Worm (Caenorhabditis elegans) whole organism, early embryonic: ENCODE measurements around the gene clec-238.

Source experiments
- B0310.2 ChIP-seq: sonication (generic microtip); optimal IDR thresholded peaks from 2 replicates; lab custom pipeline; 2016; ENCODE audit warnings: mild to moderate bottlenecking, missing genetic modification characterization, missing compliant biosample characterization
- F13C5.2 ChIP-seq: sonication (generic microtip); optimal IDR thresholded peaks from 2 replicates; lab custom pipeline; 2017; ENCODE audit warnings: mild to moderate bottlenecking, missing genetic modification characterization, inconsistent platforms, missing compliant biosample characterization
- aly-1 ChIP-seq: sonication (generic microtip); optimal IDR thresholded peaks from 2 replicates; lab custom pipeline; 2016; ENCODE audit warnings: missing genetic modification characterization, missing compliant biosample characterization
- ama-1 ChIP-seq: fragments of 150-350 bp; optimal IDR thresholded peaks from 2 replicates; lab custom pipeline; 2014
- ceh-13 ChIP-seq: fragments of 200-800 bp; sonication (Bioruptor generic); optimal IDR thresholded peaks from 2 replicates; lab custom pipeline; 2018; ENCODE audit warnings: mild to moderate bottlenecking, missing genetic modification characterization, missing compliant biosample characterization
- ceh-36 ChIP-seq: sonication (generic microtip); optimal IDR thresholded peaks from 2 replicates; lab custom pipeline; 2016; ENCODE audit warnings: missing genetic modification characterization, inconsistent platforms, missing compliant biosample characterization
- ets-7 ChIP-seq: sonication (generic microtip); optimal IDR thresholded peaks from 2 replicates; lab custom pipeline; 2016; ENCODE audit warnings: missing genotype, missing genetic modification characterization, missing compliant biosample characterization
- flt-1 ChIP-seq: fragments of 200-800 bp; sonication (Bioruptor generic); IDR thresholded peaks from 2 replicates; pipeline ENCODE4 v1.3.6; 2022; ENCODE audit warnings: missing genetic modification characterization, missing compliant biosample characterization
- hmbx-1 ChIP-seq: sonication (generic microtip); optimal IDR thresholded peaks from 2 replicates; lab custom pipeline; 2016; ENCODE audit warnings: mild to moderate bottlenecking, missing genetic modification characterization, missing compliant biosample characterization
- hmg-4 ChIP-seq: fragments of 200-800 bp; sonication (Bioruptor generic); optimal IDR thresholded peaks from 2 replicates; lab custom pipeline; 2018; ENCODE audit warnings: mild to moderate bottlenecking, missing genetic modification characterization, missing compliant biosample characterization
- hnd-1 ChIP-seq: sonication (generic microtip); optimal IDR thresholded peaks from 2 replicates; lab custom pipeline; 2016; ENCODE audit warnings: missing genetic modification characterization, missing compliant biosample characterization
- pes-1 ChIP-seq: fragments of 200-800 bp; sonication (Bioruptor generic); IDR thresholded peaks from 2 replicates; pipeline ENCODE4 v1.3.6; 2022; ENCODE audit warnings: missing genetic modification reagents, missing genetic modification characterization, missing compliant biosample characterization
- scrt-1 ChIP-seq: fragments of 200-800 bp; sonication (Bioruptor generic); IDR thresholded peaks from 2 replicates; pipeline ENCODE4 v1.3.6; 2022; ENCODE audit warnings: missing genetic modification characterization, missing compliant biosample characterization
- sea-1 ChIP-seq: fragments of 200-800 bp; sonication (Bioruptor generic); conservative IDR thresholded peaks from 2 replicates; pipeline ENCODE4 v1.3.6; 2022; ENCODE audit warnings: missing genetic modification characterization, missing compliant biosample characterization
- tbx-11 ChIP-seq: fragments of 200-800 bp; sonication (Bioruptor generic); IDR thresholded peaks from 2 replicates; pipeline ENCODE4 v1.3.6; 2022; ENCODE audit warnings: missing genetic modification characterization, missing compliant biosample characterization
- tbx-37 ChIP-seq: fragments of 200-800 bp; sonication (Bioruptor generic); conservative IDR thresholded peaks from 2 replicates; pipeline ENCODE4 v1.3.6; 2022; ENCODE audit warnings: missing genetic modification reagents, missing genetic modification characterization, missing compliant biosample characterization
- tra-4 ChIP-seq: sonication (generic microtip); optimal IDR thresholded peaks from 2 replicates; lab custom pipeline; 2017; ENCODE audit warnings: missing genetic modification characterization, missing compliant biosample characterization

clec-238 gene

DNA sequence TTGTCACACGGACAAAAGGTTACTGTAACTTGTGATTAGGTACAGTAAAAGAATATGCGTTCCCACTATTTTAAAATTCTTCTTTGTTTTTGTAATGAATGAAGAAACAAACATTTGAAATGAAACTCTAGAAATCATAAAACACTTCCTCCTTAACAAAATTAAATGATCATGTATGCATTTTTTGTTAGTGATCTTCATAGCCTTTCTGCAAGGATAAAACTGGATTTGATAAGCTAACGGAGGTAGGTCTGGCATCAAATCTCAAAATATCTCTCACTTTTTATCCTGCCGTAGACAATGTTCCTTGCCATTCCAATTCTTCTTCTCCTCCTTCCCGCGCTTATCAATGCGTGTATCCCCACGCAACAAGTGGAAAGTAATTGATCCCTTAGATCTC is at the start of gene clec-238:
TSS of gene clec-238 (plus strand) at position 301 of the 400 bp plus-strand sequence.
- TF ChIP-seq tbx-37 (GFP tag; lab: Robert Waterston, UW) (no peak), sea-1 (GFP tag; lab: Robert Waterston, UW) (no peak), aly-1 (no peak), ceh-13 (GFP tag; lab: Kevin White, UChicago) (no peak), tra-4 (tag; lab: Kevin White, UChicago) (no peak), tbx-11 (GFP tag; lab: Robert Waterston, UW) (no peak), ceh-36 (tag; lab: Kevin White, UChicago) (no peak)

DNA sequence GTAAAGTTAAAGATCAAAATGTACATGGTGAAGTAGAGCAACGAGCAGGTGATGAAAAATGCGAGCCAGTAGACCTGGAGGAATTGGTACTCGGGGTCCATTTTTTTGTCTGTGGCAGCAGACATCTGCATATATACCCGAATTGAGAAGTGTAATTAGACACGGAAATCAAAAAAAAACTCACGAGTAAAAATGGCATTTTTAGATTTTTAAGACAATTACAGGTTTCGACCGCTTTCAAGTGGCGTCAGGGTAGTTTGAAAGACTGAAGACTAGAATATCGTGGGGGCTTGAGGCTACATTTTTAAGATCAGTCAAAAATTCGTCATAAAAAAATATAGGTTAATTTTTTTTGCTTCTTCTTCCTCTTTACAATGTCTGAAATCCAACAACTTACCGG is 48.9 kb upstream of the clec-238 start, which contains the start of gene srd-68:
TSS of gene srd-68 (minus strand) at position 101 of the 400 bp plus-strand sequence.
- TF ChIP-seq aly-1 (no peak), tbx-37 (GFP tag; lab: Robert Waterston, UW) (no peak), flt-1 (no peak), tbx-11 (GFP tag; lab: Robert Waterston, UW) (no peak), F13C5.2 (tag; lab: Kevin White, UChicago) (no peak), ama-1 (lab: Kevin White, UChicago) (no peak), tra-4 (tag; lab: Kevin White, UChicago) (no peak), ceh-36 (tag; lab: Kevin White, UChicago) (no peak), hnd-1 (tag; lab: Kevin White, UChicago) (no peak), ets-7 (tag; lab: Kevin White, UChicago) (no peak), hmbx-1 (tag; lab: Kevin White, UChicago) (no peak), ceh-13 (GFP tag; lab: Kevin White, UChicago) (no peak), pes-1 (GFP tag; lab: Robert Waterston, UW) (no peak), scrt-1 (GFP tag; lab: Robert Waterston, UW) (no peak)

DNA sequence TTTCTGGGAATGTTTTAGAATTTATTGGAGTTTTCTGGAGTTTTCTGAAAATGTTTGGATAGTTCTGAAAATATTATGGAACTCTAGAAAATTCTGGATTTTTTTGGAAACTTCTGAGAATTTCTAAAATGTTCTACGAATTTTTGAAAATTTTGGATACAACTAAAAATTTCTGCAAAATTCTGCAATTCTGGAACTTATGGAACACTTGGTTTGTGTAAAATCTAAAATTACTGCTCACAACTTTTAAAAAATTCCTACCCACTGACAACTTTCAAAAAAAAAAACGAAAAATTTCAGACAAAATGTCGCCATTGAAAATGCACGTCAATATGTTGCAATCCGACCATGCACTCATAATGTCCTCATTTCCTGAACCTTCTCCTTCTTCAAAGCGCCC is 47.0 kb upstream of the clec-238 start, which contains the start of gene nhr-262:
TSS of gene nhr-262 (plus strand) at position 301 of the 400 bp plus-strand sequence.
- TF ChIP-seq ama-1 (lab: Kevin White, UChicago) (no peak), aly-1 (no peak), ets-7 (tag; lab: Kevin White, UChicago) (no peak), ceh-13 (GFP tag; lab: Kevin White, UChicago) (no peak), hmg-4 (GFP tag; lab: Kevin White, UChicago) (no peak), tbx-37 (GFP tag; lab: Robert Waterston, UW) (no peak), F13C5.2 (tag; lab: Kevin White, UChicago) (no peak), scrt-1 (GFP tag; lab: Robert Waterston, UW) (no peak), tbx-11 (GFP tag; lab: Robert Waterston, UW) (no peak), ceh-36 (tag; lab: Kevin White, UChicago) (no peak)

DNA sequence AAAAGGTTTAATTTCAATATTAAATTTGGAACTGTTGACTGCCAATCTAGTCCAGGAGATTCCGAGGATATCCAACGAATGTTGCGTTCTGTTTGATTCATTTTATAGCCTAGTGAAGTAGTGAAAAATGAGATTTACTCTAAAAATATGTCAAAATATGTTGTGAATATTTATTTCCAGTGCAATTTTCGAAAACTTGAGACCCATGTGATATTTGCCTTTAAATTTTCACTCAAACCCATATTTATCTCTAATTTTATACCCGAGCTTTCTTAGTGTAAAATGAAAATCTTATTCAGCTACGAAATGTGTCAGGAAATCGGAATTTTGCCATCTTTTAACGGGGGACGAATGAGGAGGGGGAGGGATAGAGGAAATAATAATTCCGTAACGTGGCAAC is 41.7 kb upstream of the clec-238 start, which contains the start of gene F09C6.16:
TSS of gene F09C6.16 (minus strand) at position 101 of the 400 bp plus-strand sequence.
- TF ChIP-seq tbx-11 (GFP tag; lab: Robert Waterston, UW) (no peak), tra-4 (tag; lab: Kevin White, UChicago) (no peak), ama-1 (lab: Kevin White, UChicago) (no peak), hnd-1 (tag; lab: Kevin White, UChicago) (no peak), F13C5.2 (tag; lab: Kevin White, UChicago) (no peak), tbx-37 (GFP tag; lab: Robert Waterston, UW) (no peak), aly-1 (no peak), hmbx-1 (tag; lab: Kevin White, UChicago) (no peak), scrt-1 (GFP tag; lab: Robert Waterston, UW) (no peak), ets-7 (tag; lab: Kevin White, UChicago) (no peak), pes-1 (GFP tag; lab: Robert Waterston, UW) (no peak), ceh-36 (tag; lab: Kevin White, UChicago) (no peak), sea-1 (GFP tag; lab: Robert Waterston, UW) (no peak), ceh-13 (GFP tag; lab: Kevin White, UChicago) (no peak), flt-1 (no peak), hmg-4 (GFP tag; lab: Kevin White, UChicago) (no peak), B0310.2 (tag; lab: Kevin White, UChicago) (no peak)

DNA sequence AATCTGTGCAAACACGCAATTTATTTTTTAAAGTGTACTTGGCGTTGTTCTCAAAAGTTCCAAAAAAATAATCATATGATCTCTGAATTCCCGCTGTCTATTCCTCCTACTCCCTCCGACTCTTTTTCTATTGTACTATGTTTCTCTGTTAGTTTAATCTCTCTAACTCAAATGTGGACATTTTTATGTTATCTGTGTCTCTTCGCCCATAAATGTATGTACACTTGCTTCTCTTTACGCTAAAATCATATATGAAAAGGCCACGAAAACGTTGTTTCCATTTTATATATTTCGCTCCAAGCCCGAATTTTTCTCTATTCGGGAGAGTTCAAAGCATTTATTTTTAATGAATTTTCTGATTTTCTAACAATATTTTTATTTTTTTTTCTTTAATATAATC is 40.7 kb upstream of the clec-238 start:
- no peak for TF ChIP-seq pes-1 (GFP tag; lab: Robert Waterston, UW)

DNA sequence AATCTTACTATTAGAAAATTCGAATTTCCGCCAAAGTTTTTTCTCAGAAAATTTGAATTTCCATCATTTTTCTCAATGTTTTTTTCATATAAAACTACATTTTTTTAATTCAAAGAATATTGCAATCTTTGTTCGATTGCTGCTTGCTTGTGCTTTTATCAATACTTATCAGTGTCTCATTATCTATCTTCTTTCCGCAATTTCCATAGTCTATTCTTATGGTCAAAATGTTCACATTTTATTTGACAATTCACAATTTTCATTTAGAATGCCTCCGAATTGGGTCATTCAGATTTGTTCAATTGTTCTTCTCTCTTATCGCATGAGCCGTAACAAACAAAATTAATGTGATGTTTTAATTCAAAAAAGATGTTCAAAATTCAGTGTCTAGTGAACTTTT is 40.3 kb upstream of the clec-238 start:
- TF ChIP-seq tbx-37 (GFP tag; lab: Robert Waterston, UW) (no peak), hmg-4 (GFP tag; lab: Kevin White, UChicago) (no peak), scrt-1 (GFP tag; lab: Robert Waterston, UW) (no peak), pes-1 (GFP tag; lab: Robert Waterston, UW) (no peak), hmbx-1 (tag; lab: Kevin White, UChicago) (no peak), tbx-11 (GFP tag; lab: Robert Waterston, UW) (no peak), B0310.2 (tag; lab: Kevin White, UChicago) (no peak), aly-1 (no peak), tra-4 (tag; lab: Kevin White, UChicago) (no peak), sea-1 (GFP tag; lab: Robert Waterston, UW) (no peak), ama-1 (lab: Kevin White, UChicago) (no peak), flt-1 (no peak), ceh-13 (GFP tag; lab: Kevin White, UChicago) (no peak), ets-7 (tag; lab: Kevin White, UChicago) (no peak)

DNA sequence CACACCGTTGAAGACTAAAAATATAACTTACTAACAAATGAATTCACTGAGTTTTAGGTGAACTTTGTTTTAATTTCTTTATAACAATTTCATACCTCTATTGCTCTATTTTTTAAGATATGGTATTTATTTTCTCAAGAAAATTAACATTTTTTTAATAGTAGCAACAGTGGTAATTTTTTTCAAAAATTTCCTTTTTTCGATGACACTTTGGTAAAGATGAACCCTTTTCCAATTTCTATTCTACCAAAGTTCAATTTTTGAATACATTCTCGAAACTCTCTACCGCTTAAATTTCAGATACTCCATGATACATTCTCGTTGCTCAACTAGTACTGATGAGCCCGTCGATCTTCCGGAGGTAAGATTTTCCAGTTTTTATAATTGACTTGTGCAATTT is 39.7 kb upstream of the clec-238 start, which contains the start of gene nhr-116:
TSS of gene nhr-116 (plus strand) at position 301 of the 400 bp plus-strand sequence.
- no peak for TF ChIP-seq ets-7 (tag; lab: Kevin White, UChicago)
- TF ChIP-seq ceh-36 (tag; lab: Kevin White, UChicago): no peak
- TF ChIP-seq tbx-37 (GFP tag; lab: Robert Waterston, UW): no peak
- no peak for TF ChIP-seq F13C5.2 (tag; lab: Kevin White, UChicago)
- no peak for TF ChIP-seq sea-1 (GFP tag; lab: Robert Waterston, UW)
